Worm (Caenorhabditis elegans): ENCODE data around the gene C50E3.15.

DNA sequence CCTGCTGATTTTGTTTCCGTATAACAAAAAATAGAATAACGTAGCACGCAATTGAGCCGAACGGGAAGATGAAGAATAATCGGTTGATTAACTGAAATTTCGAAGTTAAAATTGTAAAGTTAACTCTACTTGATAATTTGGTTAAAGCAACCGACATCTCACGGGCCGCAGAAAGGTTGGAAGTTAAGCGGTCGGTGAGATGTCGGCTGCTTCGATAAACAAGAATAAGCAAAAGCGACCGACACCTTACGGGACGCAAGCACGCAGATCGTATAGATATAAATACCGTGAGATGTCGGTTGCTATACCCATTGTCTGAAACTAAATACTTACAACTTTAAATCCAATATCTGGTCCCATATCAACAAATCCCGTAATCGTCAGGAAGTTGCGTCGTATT lies 23.1 kb upstream of the C50E3.15 start:
- TF ChIP-seq flt-1 (GFP tag; IDR thresholded peaks at IDR 0.05), result no peak
- no peak for TF ChIP-seq T22C8.4 (GFP tag; IDR thresholded peaks at IDR 0.05)
- TF ChIP-seq ref-1 (GFP tag; conservative IDR thresholded peaks at IDR 0.05), result no peak
- no peak for TF ChIP-seq ztf-23 (GFP tag; IDR thresholded peaks at IDR 0.05)
- no peak for TF ChIP-seq klf-2 (GFP tag; conservative IDR thresholded peaks at IDR 0.05)
- no peak for TF ChIP-seq tab-1 (GFP tag; IDR thresholded peaks at IDR 0.05)
- TF ChIP-seq ztf-29 (GFP tag; IDR thresholded peaks at IDR 0.05), result no peak
- no peak for TF ChIP-seq cog-1 (tag; optimal IDR thresholded peaks at IDR 0.05)
